Worm (Caenorhabditis elegans) whole organism, mixed stage, embryonic: Measurements from ENCODE around the gene npr-27.

Source experiments
- M03D4.4 ChIP-seq: sonication (generic microtip); optimal IDR thresholded peaks from 2 replicates; lab custom pipeline; 2017; ENCODE audit warnings: mild to moderate bottlenecking, missing genetic modification characterization, missing compliant biosample characterization
- bed-3 ChIP-seq: fragments of 200-800 bp; sonication (Bioruptor generic); optimal IDR thresholded peaks from 3 replicates; lab custom pipeline; 2018; ENCODE audit warnings: mild to moderate bottlenecking, missing genetic modification characterization, moderate library complexity, missing compliant biosample characterization
- blmp-1 ChIP-seq: fragments of 150-350 bp; optimal IDR thresholded peaks from 2 replicates; lab custom pipeline; 2014; ENCODE audit warnings: missing biosample characterization, missing genetic modification characterization
- ceh-43 ChIP-seq: fragments of 200-800 bp; sonication (Bioruptor generic); optimal IDR thresholded peaks from 2 replicates; lab custom pipeline; 2018; ENCODE audit warnings: mild to moderate bottlenecking, missing genetic modification characterization, moderate library complexity, missing compliant biosample characterization
- ceh-83 ChIP-seq: fragments of 200-800 bp; sonication (Bioruptor generic); optimal IDR thresholded peaks from 2 replicates; lab custom pipeline; 2018; ENCODE audit warnings: mild to moderate bottlenecking, missing genetic modification characterization, missing compliant biosample characterization
- ces-1 ChIP-seq: fragments of 150-350 bp; optimal IDR thresholded peaks from 2 replicates; lab custom pipeline; 2014; ENCODE audit warnings: missing biosample characterization, missing genetic modification reagents, missing genetic modification characterization
- drap-1 ChIP-seq: fragments of 200-800 bp; sonication (Bioruptor generic); optimal IDR thresholded peaks from 3 replicates; lab custom pipeline; 2018; ENCODE audit warnings: mild to moderate bottlenecking, missing genetic modification characterization, missing compliant biosample characterization
- elt-1 ChIP-seq: sonication (generic microtip); optimal IDR thresholded peaks from 2 replicates; lab custom pipeline; 2017; ENCODE audit warnings: missing genetic modification characterization, mild to moderate bottlenecking, missing compliant biosample characterization, antibody characterized with exemption, moderate library complexity, borderline replicate concordance; ENCODE audit not compliant: insufficient read depth
- elt-3 ChIP-seq: fragments of 150-350 bp; optimal IDR thresholded peaks from 2 replicates; lab custom pipeline; 2014; ENCODE audit warnings: missing biosample characterization, missing genetic modification characterization
- flh-1 ChIP-seq: fragments of 200-800 bp; sonication (Bioruptor generic); optimal IDR thresholded peaks from 2 replicates; lab custom pipeline; 2018; ENCODE audit warnings: mild to moderate bottlenecking, missing genetic modification characterization, moderate library complexity, missing compliant biosample characterization
- hlh-1 ChIP-seq: fragments of 150-350 bp; optimal IDR thresholded peaks from 2 replicates; lab custom pipeline; 2014; ENCODE audit warnings: missing biosample characterization, missing genetic modification reagents, missing genetic modification characterization
- lin-13 ChIP-seq: fragments of 150-350 bp; optimal IDR thresholded peaks from 2 replicates; lab custom pipeline; 2014; ENCODE audit warnings: missing biosample characterization, missing genetic modification characterization
- lin-32 ChIP-seq: fragments of 200-800 bp; sonication (Bioruptor generic); optimal IDR thresholded peaks from 2 replicates; lab custom pipeline; 2018; ENCODE audit warnings: mild to moderate bottlenecking, missing genetic modification characterization, missing compliant biosample characterization
- lsy-2 ChIP-seq: fragments of 150-350 bp; optimal IDR thresholded peaks from 2 replicates; lab custom pipeline; 2014; ENCODE audit warnings: missing biosample characterization, missing genetic modification characterization
- mab-5 ChIP-seq: fragments of 150-350 bp; optimal IDR thresholded peaks from 2 replicates; lab custom pipeline; 2014; ENCODE audit warnings: missing biosample characterization, missing genetic modification characterization
- mep-1 ChIP-seq: fragments of 150-350 bp; optimal IDR thresholded peaks from 2 replicates; lab custom pipeline; 2017; ENCODE audit warnings: missing biosample characterization, missing genetic modification reagents, missing genetic modification characterization, inconsistent platforms
- mls-2 ChIP-seq: sonication (generic microtip); optimal IDR thresholded peaks from 2 replicates; lab custom pipeline; 2016; ENCODE audit warnings: mild to moderate bottlenecking, missing genetic modification characterization, moderate library complexity, missing compliant biosample characterization
- nhr-12 ChIP-seq: fragments of 150-350 bp; optimal IDR thresholded peaks from 2 replicates; lab custom pipeline; 2014; ENCODE audit warnings: missing biosample characterization, missing genetic modification characterization
- nhr-237 ChIP-seq: fragments of 150-350 bp; optimal IDR thresholded peaks from 2 replicates; lab custom pipeline; 2014; ENCODE audit warnings: missing biosample characterization, missing genetic modification characterization
- nhr-76 ChIP-seq: sonication (generic microtip); optimal IDR thresholded peaks from 2 replicates; lab custom pipeline; 2017; ENCODE audit warnings: missing biosample characterization, missing genetic modification characterization
- pha-4 ChIP-seq: fragments of 150-350 bp; optimal IDR thresholded peaks from 2 replicates; lab custom pipeline; 2018; ENCODE audit warnings: missing biosample characterization, missing genetic modification reagents, missing genetic modification characterization
- sem-2 ChIP-seq: fragments of 200-800 bp; sonication (Bioruptor generic); optimal IDR thresholded peaks from 2 replicates; lab custom pipeline; 2018; ENCODE audit warnings: mild to moderate bottlenecking, missing genetic modification characterization, missing compliant biosample characterization
- snpc-4 ChIP-seq: fragments of 150-350 bp; optimal IDR thresholded peaks from 2 replicates; lab custom pipeline; 2014; ENCODE audit warnings: missing biosample characterization, missing genetic modification characterization
- sptf-1 ChIP-seq: sonication (generic microtip); optimal IDR thresholded peaks from 2 replicates; lab custom pipeline; 2017; ENCODE audit warnings: mild to moderate bottlenecking, missing genetic modification characterization, moderate library complexity, missing compliant biosample characterization
- tbx-8 ChIP-seq: fragments of 200-800 bp; sonication (Bioruptor generic); optimal IDR thresholded peaks from 2 replicates; lab custom pipeline; 2018; ENCODE audit warnings: mild to moderate bottlenecking, missing genetic modification characterization, moderate library complexity, missing compliant biosample characterization
- unc-120 ChIP-seq: sonication (generic microtip); optimal IDR thresholded peaks from 2 replicates; lab custom pipeline; 2017; ENCODE audit warnings: missing genetic modification characterization, missing compliant biosample characterization; ENCODE audit not compliant: poor library complexity, severe bottlenecking
- unc-39 ChIP-seq: fragments of 150-350 bp; optimal IDR thresholded peaks from 2 replicates; lab custom pipeline; 2014; ENCODE audit warnings: missing biosample characterization, missing genetic modification characterization
- unc-62 ChIP-seq: fragments of 150-350 bp; optimal IDR thresholded peaks from 2 replicates; lab custom pipeline; 2014; ENCODE audit warnings: missing biosample characterization, missing genetic modification reagents, missing genetic modification characterization
- zip-8 ChIP-seq: fragments of 150-350 bp; optimal IDR thresholded peaks from 2 replicates; lab custom pipeline; 2014; ENCODE audit warnings: missing biosample characterization, missing genetic modification characterization
- ztf-11 ChIP-seq: fragments of 150-350 bp; optimal IDR thresholded peaks from 2 replicates; lab custom pipeline; 2014; ENCODE audit warnings: missing biosample characterization, missing genetic modification characterization

npr-27 gene

DNA sequence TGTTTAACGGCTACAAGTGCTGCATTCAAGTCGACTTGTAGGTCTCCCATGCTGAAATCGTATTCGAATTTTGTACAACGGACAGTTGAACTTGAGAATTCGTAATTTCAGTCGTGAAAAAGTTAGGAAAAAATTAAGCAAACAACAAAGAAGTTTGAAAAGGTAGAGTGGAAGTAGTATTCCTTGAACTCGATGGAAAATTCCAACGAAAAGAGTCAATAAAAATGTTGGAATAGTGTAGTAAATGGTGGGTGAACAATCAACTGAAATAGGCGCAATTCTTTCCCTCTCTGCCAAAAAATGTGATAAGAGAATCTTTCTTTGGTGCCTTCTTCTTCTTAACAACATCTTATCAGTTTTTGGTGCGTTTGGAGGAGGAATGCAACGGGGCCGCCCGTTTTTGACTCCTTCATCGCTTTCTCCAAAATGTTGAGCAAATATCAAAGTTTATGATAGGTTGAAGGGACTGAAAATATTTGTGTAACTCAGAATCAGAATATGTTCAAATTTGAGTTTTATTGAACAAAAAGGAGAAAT is 21.3 kb downstream of the npr-27 start, which contains the start of gene ifo-1:
Gene ifo-1, minus strand, starts transcription at position 51 of the 537 bp plus-strand sequence.
- TF ChIP-seq mls-2 (tag; lab: Kevin White, UChicago) = no peak
- TF ChIP-seq, all 35 proteins: peak for 0

DNA sequence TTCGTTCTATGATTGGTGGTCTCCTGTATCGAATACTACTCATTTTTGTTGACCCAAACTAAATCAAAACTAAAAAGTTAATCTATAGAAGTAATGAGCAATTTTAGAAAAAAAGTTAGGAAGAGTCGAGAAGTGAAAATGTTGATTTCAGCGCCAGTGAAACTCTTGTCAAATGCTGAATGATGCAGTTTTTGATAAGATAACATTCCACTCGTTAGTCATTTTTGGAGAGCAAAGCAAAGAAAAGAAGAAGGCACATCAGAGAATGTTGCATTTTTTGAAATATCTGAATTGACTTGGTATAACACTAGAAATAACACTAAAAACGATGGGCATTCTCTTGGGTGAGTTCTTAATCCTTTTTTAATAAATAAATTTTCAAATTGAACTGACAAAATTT is 23.5 kb downstream of the npr-27 start, which contains the start of gene sqst-2:
Gene sqst-2, minus strand, starts transcription at position 58 of the 400 bp plus-strand sequence.
- TF ChIP-seq blmp-1 (no peak), flh-1 (no peak), lin-32 (GFP tag; lab: Kevin White, UChicago) (no peak)
- TF ChIP-seq, all 35 proteins: peak for 0

DNA sequence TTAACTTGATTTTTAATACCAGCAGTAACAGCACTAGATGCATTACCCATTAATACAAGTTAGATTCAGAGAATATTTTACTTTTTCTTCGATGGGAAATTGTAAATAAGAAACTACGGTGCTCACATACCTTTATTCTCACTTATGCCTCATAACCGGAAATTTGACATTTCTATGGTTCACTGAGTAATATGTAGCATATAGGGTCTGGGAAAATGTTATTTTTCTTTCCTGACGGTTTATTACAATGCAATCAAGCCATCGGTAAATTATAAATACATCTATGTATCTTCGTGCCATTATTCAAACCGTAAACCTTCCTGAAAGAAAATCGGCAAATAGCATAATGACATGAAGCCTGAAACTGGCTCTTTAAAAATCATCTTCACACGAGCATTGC is 27.3 kb downstream of the npr-27 start, which contains the start of gene ocr-4:
Gene ocr-4, minus strand, starts transcription at position 101 of the 400 bp plus-strand sequence.
- TF ChIP-seq ces-1 (no peak), zip-8 (tag; lab: Kevin White, UChicago) (no peak), unc-62 (GFP tag; lab: Kevin White, UChicago) (no peak), drap-1 (GFP tag; lab: Kevin White, UChicago) (no peak), M03D4.4 (tag; lab: Kevin White, UChicago) (no peak), mep-1 (no peak), unc-39 (tag; lab: Kevin White, UChicago) (no peak), ztf-11 (tag; lab: Kevin White, UChicago) (no peak), lin-13 (no peak), snpc-4 (tag; lab: Kevin White, UChicago) (no peak), elt-1 (no peak), lin-32 (GFP tag; lab: Kevin White, UChicago) (no peak), elt-3 (no peak), nhr-76 (tag; lab: Kevin White, UChicago) (no peak), flh-1 (no peak), pha-4 (no peak), sptf-1 (no peak), ceh-83 (GFP tag; lab: Kevin White, UChicago) (no peak), mab-5 (tag; lab: Kevin White, UChicago) (no peak)
- TF ChIP-seq, all 35 proteins: peak for 0

DNA sequence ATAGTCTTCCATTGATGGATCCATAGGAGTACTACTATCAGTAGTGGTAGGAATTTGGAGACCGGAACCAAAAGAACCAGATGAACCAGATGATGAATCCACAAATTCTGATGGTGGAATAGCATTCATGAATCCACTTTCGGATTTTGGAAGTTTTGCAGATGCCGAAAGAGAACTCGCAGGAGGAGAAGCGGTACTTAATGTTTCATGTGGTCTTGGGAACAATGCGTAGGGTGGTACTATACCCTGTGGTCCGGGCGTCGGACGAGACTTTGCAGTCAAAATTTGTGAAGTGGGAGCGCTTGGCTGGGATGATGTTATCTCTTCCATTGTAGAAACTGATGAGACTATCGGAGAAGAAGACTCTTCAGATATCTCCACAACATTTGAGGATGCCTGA is 32.6 kb downstream of the npr-27 start:
- TF ChIP-seq flh-1 (no peak), nhr-12 (tag; lab: Kevin White, UChicago) (no peak), snpc-4 (tag; lab: Kevin White, UChicago) (no peak), zip-8 (tag; lab: Kevin White, UChicago) (no peak), M03D4.4 (tag; lab: Kevin White, UChicago) (no peak), nhr-237 (no peak), ztf-11 (tag; lab: Kevin White, UChicago) (no peak), ces-1 (no peak), mab-5 (tag; lab: Kevin White, UChicago) (no peak), elt-3 (no peak), unc-39 (tag; lab: Kevin White, UChicago) (no peak), lin-32 (GFP tag; lab: Kevin White, UChicago) (no peak), bed-3 (no peak), hlh-1 (tag; lab: Kevin White, UChicago) (no peak), sem-2 (no peak), pha-4 (no peak)

DNA sequence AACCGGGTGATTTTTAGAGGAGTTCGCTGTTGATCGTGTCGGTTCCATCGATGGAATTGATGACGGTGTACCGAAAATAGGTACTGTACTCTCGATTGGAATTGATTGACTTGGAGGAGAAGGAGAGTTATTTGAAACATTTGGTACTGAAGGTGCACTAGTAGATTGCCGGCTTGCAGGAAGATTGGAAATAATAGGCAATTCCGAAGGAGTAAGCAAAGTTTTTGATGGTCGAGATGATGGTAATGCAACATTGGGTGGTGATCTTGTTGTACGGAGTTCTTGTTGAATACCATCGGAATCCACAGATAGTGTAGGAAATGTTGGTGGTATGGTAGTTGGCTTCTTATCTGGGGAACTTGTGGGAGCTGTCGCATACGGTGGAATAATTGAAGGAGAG is 33.7 kb downstream of the npr-27 start:
- TF ChIP-seq lin-13 = no peak

DNA sequence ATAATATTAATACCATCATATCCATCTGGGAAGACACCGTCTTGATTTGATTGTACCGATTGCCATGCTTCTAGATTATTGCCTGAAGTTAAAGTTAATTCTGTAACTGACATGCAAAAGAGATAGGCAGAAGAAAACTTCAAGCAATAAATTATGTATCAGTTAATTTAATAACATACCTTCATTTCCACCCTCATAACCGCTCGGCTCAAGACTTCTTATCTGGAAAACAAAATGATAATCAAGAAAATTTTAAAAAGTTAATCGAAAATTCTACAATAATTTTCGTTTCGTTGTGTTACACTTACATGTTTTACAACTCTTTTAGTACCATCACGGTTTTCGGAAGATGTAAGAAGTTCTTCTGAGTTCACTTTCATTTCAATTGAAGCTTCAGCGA is 36.7 kb downstream of the npr-27 start:
- no peak for TF ChIP-seq ceh-43 (GFP tag; lab: Kevin White, UChicago)
- no peak for TF ChIP-seq lin-13

DNA sequence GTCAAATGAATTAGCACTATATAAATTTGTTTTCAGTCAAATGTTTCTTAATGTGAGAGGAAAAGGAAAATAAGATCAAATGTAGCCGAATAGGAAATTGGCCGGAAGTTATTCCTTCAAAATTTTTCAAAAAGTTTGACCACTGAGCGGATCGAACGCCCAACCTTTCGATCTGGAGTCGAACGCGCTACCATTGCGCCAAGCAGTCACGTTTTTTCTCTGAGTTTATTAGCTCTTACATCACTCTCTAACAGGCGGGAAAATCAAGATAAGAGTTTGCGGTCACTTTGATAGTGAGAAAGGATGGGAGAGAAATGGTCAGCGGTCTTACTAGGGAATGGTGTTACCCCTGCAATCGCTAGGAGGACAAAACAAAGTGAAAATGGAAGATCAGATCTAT is 38.6 kb downstream of the npr-27 start:
- TF ChIP-seq tbx-8 (no peak), unc-120 (tag; lab: Kevin White, UChicago) (no peak), snpc-4 (tag; lab: Kevin White, UChicago) (no peak), nhr-76 (tag; lab: Kevin White, UChicago) (no peak), sem-2 (no peak), lsy-2 (tag; lab: Kevin White, UChicago) (no peak), lin-32 (GFP tag; lab: Kevin White, UChicago) (no peak), zip-8 (tag; lab: Kevin White, UChicago) (no peak), elt-1 (no peak), pha-4 (no peak), lin-13 (no peak), bed-3 (no peak), blmp-1 (no peak), mls-2 (tag; lab: Kevin White, UChicago) (no peak), mep-1 (no peak), unc-62 (GFP tag; lab: Kevin White, UChicago) (no peak)
- TF ChIP-seq, all 35 proteins: peak for 0
